Fruit fly (Drosophila melanogaster) whole organism, embryonic: ENCODE results near the gene Shawn.

Experiments used
- Atf6 ChIP-seq: fragments of 200-800 bp; sonication (Bioruptor generic); IDR thresholded peaks from 2 replicates; pipeline ENCODE4 v1.3.6; 2022; ENCODE audit warnings: missing biosample characterization, missing genetic modification characterization
- B-H1 ChIP-seq: fragments of 200-800 bp; sonication (Bioruptor generic); IDR thresholded peaks from 3 replicates; pipeline ENCODE4 v1.3.6; 2022; ENCODE audit warnings: missing biosample characterization, missing genetic modification characterization
- Blimp-1 ChIP-seq: fragments of 200-800 bp; sonication (Bioruptor generic); optimal IDR thresholded peaks from 3 replicates; lab custom pipeline; 2018; ENCODE audit warnings: missing biosample characterization, missing genetic modification characterization, mild to moderate bottlenecking, moderate library complexity, missing genetic modification reagents
- CG10543 ChIP-seq: fragments of 200-800 bp; sonication (Bioruptor generic); optimal IDR thresholded peaks from 3 replicates; lab custom pipeline; 2017; ENCODE audit warnings: missing biosample characterization, mild to moderate bottlenecking, missing genetic modification characterization, moderate library complexity
- CG13287 ChIP-seq: fragments of 200-800 bp; sonication (Bioruptor generic); IDR thresholded peaks from 2 replicates; pipeline ENCODE4 v1.3.6; 2022; ENCODE audit warnings: missing biosample characterization, missing genetic modification characterization; ENCODE audit not compliant: partially characterized antibody
- CG14860 ChIP-seq: fragments of 200-800 bp; sonication (Bioruptor generic); IDR thresholded peaks from 3 replicates; pipeline ENCODE4 v1.3.6; 2022; ENCODE audit warnings: missing biosample characterization, missing genetic modification characterization; ENCODE audit not compliant: partially characterized antibody
- CG1792 ChIP-seq: fragments of 200-800 bp; sonication (Bioruptor generic); optimal IDR thresholded peaks from 2 replicates; lab custom pipeline; 2016; ENCODE audit warnings: missing biosample characterization, missing genetic modification characterization
- CG18476 ChIP-seq: fragments of 200-800 bp; sonication (Bioruptor generic); optimal IDR thresholded peaks from 2 replicates; lab custom pipeline; 2016; ENCODE audit warnings: missing biosample characterization, mild to moderate bottlenecking, missing genetic modification characterization
- CG30020 ChIP-seq: fragments of 200-800 bp; optimal IDR thresholded peaks from 2 replicates; lab custom pipeline; 2019; ENCODE audit warnings: missing biosample characterization, mild to moderate bottlenecking, missing genetic modification characterization, moderate library complexity
- CG31365 ChIP-seq: fragments of 200-800 bp; sonication (Bioruptor generic); optimal IDR thresholded peaks from 2 replicates; lab custom pipeline; 2018; ENCODE audit warnings: missing biosample characterization, mild to moderate bottlenecking, missing genetic modification characterization
- CG32772 ChIP-seq: fragments of 200-800 bp; sonication (Bioruptor generic); IDR thresholded peaks from 2 replicates; pipeline ENCODE4 v1.3.6; 2022; ENCODE audit warnings: missing biosample characterization, missing genetic modification characterization
- CG33213 ChIP-seq: fragments of 200-800 bp; sonication (Bioruptor generic); optimal IDR thresholded peaks from 3 replicates; lab custom pipeline; 2016; ENCODE audit warnings: missing biosample characterization, missing genetic modification characterization
- CG3726 ChIP-seq: fragments of 200-800 bp; sonication (Bioruptor generic); IDR thresholded peaks from 3 replicates; pipeline ENCODE4, ENCODE4 v1.3.6; 2022; ENCODE audit warnings: missing biosample characterization, missing genetic modification characterization
- CG3838 ChIP-seq: fragments of 200-800 bp; sonication (Bioruptor generic); optimal IDR thresholded peaks from 3 replicates; lab custom pipeline; 2016; ENCODE audit warnings: missing biosample characterization, missing genetic modification characterization
- CG6689 ChIP-seq: fragments of 200-800 bp; sonication (Bioruptor generic); IDR thresholded peaks from 2 replicates; pipeline ENCODE4 v1.3.6; 2022; ENCODE audit warnings: missing biosample characterization, missing genetic modification characterization
- CG7839 ChIP-seq: fragments of 200-800 bp; sonication (Bioruptor generic); optimal IDR thresholded peaks from 3 replicates; lab custom pipeline; 2018; ENCODE audit warnings: missing biosample characterization, mild to moderate bottlenecking, missing genetic modification characterization, moderate library complexity
- CG8089 ChIP-seq: fragments of 200-800 bp; sonication (Bioruptor generic); optimal IDR thresholded peaks from 3 replicates; lab custom pipeline; 2016; ENCODE audit warnings: missing biosample characterization, missing genetic modification characterization
- CG8281 ChIP-seq: fragments of 200-800 bp; sonication (Bioruptor generic); optimal IDR thresholded peaks from 2 replicates; lab custom pipeline; 2018; ENCODE audit warnings: missing biosample characterization, mild to moderate bottlenecking, missing genetic modification characterization, moderate library complexity
- CG8944 ChIP-seq: fragments of 200-800 bp; sonication (Bioruptor generic); optimal IDR thresholded peaks from 3 replicates; lab custom pipeline; 2016; ENCODE audit warnings: missing biosample characterization, missing genetic modification characterization
- CG9437 ChIP-seq: fragments of 200-800 bp; sonication (Bioruptor generic); optimal IDR thresholded peaks from 2 replicates; lab custom pipeline; 2018; ENCODE audit warnings: missing biosample characterization, mild to moderate bottlenecking, missing genetic modification characterization
- Chrac-16 ChIP-seq: fragments of 200-800 bp; sonication (Bioruptor generic); optimal IDR thresholded peaks from 3 replicates; lab custom pipeline; 2016; ENCODE audit warnings: missing biosample characterization, missing genetic modification characterization
- CkIIα-i1 ChIP-seq: fragments of 200-800 bp; sonication (Bioruptor generic); IDR thresholded peaks from 2 replicates; pipeline ENCODE4 v1.3.6; 2022; ENCODE audit warnings: missing biosample characterization, missing genetic modification characterization
- CrebB ChIP-seq: fragments of 200-800 bp; sonication (Bioruptor generic); optimal IDR thresholded peaks from 3 replicates; lab custom pipeline; 2018; ENCODE audit warnings: missing biosample characterization, mild to moderate bottlenecking, missing genetic modification characterization
- Hmr ChIP-seq: fragments of 200-800 bp; sonication (Bioruptor generic); optimal IDR thresholded peaks from 3 replicates; lab custom pipeline; 2017; ENCODE audit warnings: mild to moderate bottlenecking, missing biosample characterization, missing genetic modification reagents, missing genetic modification characterization
- Hr78 ChIP-seq, 2 experiments: fragments of 200-800 bp in 1 of 2; fragments of >200 bp in 1 of 2; sonication (Bioruptor generic) in 1 of 2; optimal IDR thresholded peaks; 2 replicates each; lab custom pipeline; 2017 to 2019; ENCODE audit warnings: missing biosample characterization in 2 of 2, missing genetic modification characterization in 2 of 2, mild to moderate bottlenecking in 1 of 2, moderate library complexity in 1 of 2
- Mad ChIP-seq: fragments of 200-800 bp; sonication (Bioruptor generic); optimal IDR thresholded peaks from 2 replicates; lab custom pipeline; 2016; ENCODE audit warnings: missing biosample characterization, missing genetic modification characterization
- Optix ChIP-seq: fragments of 200-800 bp; sonication (Bioruptor generic); IDR thresholded peaks from 3 replicates; pipeline ENCODE4 v1.3.6; 2022; ENCODE audit warnings: missing biosample characterization, missing genetic modification characterization
- Rfx ChIP-seq: fragments of 200-800 bp; sonication (Bioruptor generic); IDR thresholded peaks from 2 replicates; pipeline ENCODE4 v1.3.6; 2022; ENCODE audit warnings: missing biosample characterization, missing genetic modification characterization
- Taf1 ChIP-seq: fragments of 200-800 bp; sonication (Bioruptor generic); IDR thresholded peaks from 2 replicates; pipeline ENCODE4 v1.3.6; 2022; ENCODE audit warnings: missing biosample characterization, missing genetic modification characterization
- crc ChIP-seq: fragments of 200-800 bp; sonication (Bioruptor generic); optimal IDR thresholded peaks from 2 replicates; lab custom pipeline; 2016; ENCODE audit warnings: missing biosample characterization, missing genetic modification characterization
- dan ChIP-seq: fragments of 200-800 bp; sonication (Bioruptor generic); IDR thresholded peaks from 2 replicates; pipeline ENCODE4 v1.3.6; 2022; ENCODE audit warnings: missing biosample characterization, missing genetic modification characterization
- dm ChIP-seq: fragments of 200-800 bp; sonication (Bioruptor generic); optimal IDR thresholded peaks from 3 replicates; lab custom pipeline; 2016; ENCODE audit warnings: missing biosample characterization, missing genetic modification characterization
- dmrt99B ChIP-seq: fragments of 200-800 bp; sonication (Bioruptor generic); optimal IDR thresholded peaks from 2 replicates; lab custom pipeline; 2018; ENCODE audit warnings: missing biosample characterization, mild to moderate bottlenecking, missing genetic modification characterization, moderate library complexity
- ems ChIP-seq: fragments of 200-800 bp; sonication (Bioruptor generic); optimal IDR thresholded peaks from 3 replicates; lab custom pipeline; 2016; ENCODE audit warnings: missing biosample characterization, missing genetic modification characterization
- ewg ChIP-seq: fragments of 200-800 bp; sonication (Bioruptor generic); optimal IDR thresholded peaks from 3 replicates; lab custom pipeline; 2017; ENCODE audit warnings: mild to moderate bottlenecking, missing biosample characterization, missing genetic modification reagents, missing genetic modification characterization
- gce ChIP-seq: fragments of 200-800 bp; sonication (Bioruptor generic); IDR thresholded peaks from 3 replicates; pipeline ENCODE4 v1.3.6; 2022; ENCODE audit warnings: missing biosample characterization, missing genetic modification characterization
- jing ChIP-seq: fragments of 200-800 bp; sonication (Bioruptor generic); optimal IDR thresholded peaks from 2 replicates; lab custom pipeline; 2018; ENCODE audit warnings: missing biosample characterization, mild to moderate bottlenecking, missing genetic modification characterization
- lola ChIP-seq, 3 experiments: fragments of >200 bp in 2 of 3; fragments of 200-800 bp in 1 of 3; sonication (Bioruptor generic) in 1 of 3; optimal IDR thresholded peaks; 2 replicates each; lab custom pipeline; 2017 to 2019; ENCODE audit warnings: missing biosample characterization in 3 of 3, missing genetic modification characterization in 3 of 3, mild to moderate bottlenecking in 1 of 3, moderate library complexity in 1 of 3
- otp ChIP-seq: fragments of 200-800 bp; sonication (Bioruptor generic); IDR thresholded peaks from 3 replicates; pipeline ENCODE4, ENCODE4 v1.3.6; 2022; ENCODE audit warnings: missing biosample characterization, missing genetic modification characterization
- pita ChIP-seq: fragments of 200-800 bp; sonication (Bioruptor generic); optimal IDR thresholded peaks from 2 replicates; lab custom pipeline; 2017; ENCODE audit warnings: missing biosample characterization, mild to moderate bottlenecking, missing genetic modification characterization
- ranshi ChIP-seq: fragments of 200-800 bp; sonication (Bioruptor generic); IDR thresholded peaks from 2 replicates; pipeline ENCODE4 v1.3.6; 2022; ENCODE audit warnings: missing biosample characterization, missing genetic modification characterization
- sim ChIP-seq: fragments of 200-800 bp; sonication (Bioruptor generic); IDR thresholded peaks from 2 replicates; pipeline ENCODE4 v1.3.6; 2022; ENCODE audit warnings: missing biosample characterization, missing genetic modification characterization
- slou ChIP-seq: fragments of 200-800 bp; sonication (Bioruptor generic); optimal IDR thresholded peaks from 3 replicates; lab custom pipeline; 2016; ENCODE audit warnings: missing biosample characterization, missing genetic modification characterization
- sr ChIP-seq: fragments of 200-800 bp; sonication (Bioruptor generic); IDR thresholded peaks from 3 replicates; pipeline ENCODE4 v1.3.6; 2022; ENCODE audit warnings: missing biosample characterization, missing genetic modification characterization
- sug ChIP-seq: fragments of 200-800 bp; optimal IDR thresholded peaks from 2 replicates; lab custom pipeline; 2019; ENCODE audit warnings: missing biosample characterization, mild to moderate bottlenecking, missing genetic modification characterization, moderate library complexity
- tin ChIP-seq: fragments of 200-800 bp; sonication (Bioruptor generic); optimal IDR thresholded peaks from 3 replicates; lab custom pipeline; 2016; ENCODE audit warnings: missing biosample characterization, missing genetic modification characterization
- trem ChIP-seq: fragments of 200-800 bp; optimal IDR thresholded peaks from 3 replicates; lab custom pipeline; 2019; ENCODE audit warnings: missing biosample characterization, mild to moderate bottlenecking, missing genetic modification characterization, moderate library complexity
- trh ChIP-seq: fragments of 200-800 bp; sonication (Bioruptor generic); optimal IDR thresholded peaks from 2 replicates; lab custom pipeline; 2016; ENCODE audit warnings: missing biosample characterization, missing genetic modification characterization
- zf30C ChIP-seq: fragments of 200-800 bp; sonication (Bioruptor generic); optimal IDR thresholded peaks from 3 replicates; lab custom pipeline; 2018; ENCODE audit warnings: missing biosample characterization, mild to moderate bottlenecking, missing genetic modification characterization
- zfh2 ChIP-seq: fragments of 200-800 bp; sonication (Bioruptor generic); optimal IDR thresholded peaks from 2 replicates; lab custom pipeline; 2016; ENCODE audit warnings: missing biosample characterization, missing genetic modification characterization

Gene Shawn

DNA sequence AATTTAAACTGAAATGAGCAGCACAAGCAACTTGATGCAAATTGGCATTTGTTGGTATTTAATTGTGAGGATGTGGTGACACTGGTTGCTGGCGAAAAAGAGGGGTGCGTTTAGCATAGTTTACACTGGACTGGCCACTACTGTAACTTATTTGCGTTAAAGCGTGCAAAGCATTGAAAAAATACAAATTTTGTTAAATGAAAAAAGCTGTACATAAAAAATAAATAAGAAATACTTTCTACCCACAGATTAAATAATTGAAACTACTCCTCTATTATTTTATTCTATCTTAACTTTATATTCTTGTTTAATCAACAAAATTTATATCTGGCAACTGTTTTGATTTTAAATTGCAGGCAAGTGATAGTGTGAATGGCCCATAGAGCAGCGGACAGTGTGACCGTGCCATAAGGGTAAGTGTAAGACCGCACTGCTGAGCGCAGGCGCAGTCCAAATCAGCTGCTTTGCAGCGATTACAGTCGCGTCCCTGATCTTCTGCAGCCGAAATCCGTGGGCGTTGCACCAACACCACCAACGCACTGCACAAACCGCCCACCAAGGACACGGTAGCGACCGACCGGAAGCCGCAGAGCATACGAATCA is 45.5 kb upstream of the Shawn start, which contains the start of the genes Grip84 and car (continued):
- TF ChIP-seq Hmr, result no peak
- peak; percentile 99 for TF ChIP-seq ewg (GFP tag; lab: Kevin White, UChicago)
- peak; percentile 79 for TF ChIP-seq sug
- TF ChIP-seq dmrt99B (tag; lab: Kevin White, UChicago), result no peak
- TF ChIP-seq CG18476 (GFP tag; lab: Kevin White, UChicago), result peak; percentile 55
- TF ChIP-seq Hr78 (GFP tag; optimal IDR thresholded peaks at IDR 0.05; lab: Kevin White, UChicago), result no peak
- TF ChIP-seq Atf6 (GFP tag; lab: Robert Waterston, UW), result peak; percentile 32; the same call in 1 of the 2 replicates
- peak; percentile 57 for TF ChIP-seq zfh2 (GFP tag; lab: Kevin White, UChicago)
- TF ChIP-seq dan (GFP tag; lab: Robert Waterston, UW), result no peak
- TF ChIP-seq Blimp-1, result no peak
- TF ChIP-seq CG3726, result no peak
- TF ChIP-seq CG8944 (GFP tag; lab: Kevin White, UChicago), result peak; percentile 29
- TF ChIP-seq CG13287 (GFP tag; lab: Robert Waterston, UW), result no peak
- TF ChIP-seq ranshi (GFP tag; lab: Robert Waterston, UW), result peak; percentile 46; the same call in 1 of the 2 replicates
- no peak for TF ChIP-seq CG8281 (tag; lab: Kevin White, UChicago)
- TF ChIP-seq gce, result no peak
- no peak for TF ChIP-seq Optix (GFP tag; lab: Robert Waterston, UW)
- peak in 1 of 3 experiments; percentile 76 for TF ChIP-seq lola (GFP tag; optimal IDR thresholded peaks at IDR 0.05; lab: Kevin White, UChicago)
- no peak for TF ChIP-seq CkIIα-i1 (GFP tag; lab: Robert Waterston, UW)
- peak; percentile 45 for TF ChIP-seq crc
- TF ChIP-seq Chrac-16, result peak; percentile 67
- no peak for TF ChIP-seq CG14860 (GFP tag; lab: Robert Waterston, UW)
- TF ChIP-seq trem (tag; lab: Kevin White, UChicago), result peak; percentile 60
- peak; percentile 58 for TF ChIP-seq CG32772 (GFP tag; lab: Robert Waterston, UW)
- TF ChIP-seq sr (GFP tag; lab: Robert Waterston, UW), result peak; percentile 97
- TF ChIP-seq otp (GFP tag; lab: Robert Waterston, UW), result no peak
- TF ChIP-seq CG33213, result no peak
- TF ChIP-seq CG9437 (GFP tag; lab: Kevin White, UChicago), result peak; percentile 56
- TF ChIP-seq CG7839 (tag; lab: Kevin White, UChicago), result no peak
- peak; percentile 11 for TF ChIP-seq CrebB (tag; lab: Kevin White, UChicago)
- peak; percentile 58 for TF ChIP-seq tin (GFP tag; lab: Kevin White, UChicago)
- TF ChIP-seq Taf1 (GFP tag; lab: Robert Waterston, UW), result peak; percentile 44; the same call in 1 of the 2 replicates
- TF ChIP-seq Rfx (GFP tag; lab: Robert Waterston, UW), result peak; percentile 72
- TF ChIP-seq slou, result peak; percentile 50
- no peak for TF ChIP-seq sim (GFP tag; lab: Robert Waterston, UW)
- peak; percentile 48 for TF ChIP-seq dm (GFP tag; lab: Kevin White, UChicago)
- no peak for TF ChIP-seq B-H1 (GFP tag; lab: Robert Waterston, UW)
- no peak for TF ChIP-seq CG8089 (GFP tag; lab: Kevin White, UChicago)
- TF ChIP-seq trh (GFP tag; lab: Kevin White, UChicago), result peak; percentile 31
- TF ChIP-seq CG6689 (GFP tag; lab: Robert Waterston, UW), result peak; percentile 79; the same call in 1 of the 2 replicates
- TF ChIP-seq CG3838, result no peak
- TF ChIP-seq Mad (GFP tag; lab: Kevin White, UChicago), result peak; percentile 38
- TF ChIP-seq CG10543 (GFP tag; lab: Kevin White, UChicago), result no peak
- no peak for TF ChIP-seq CG1792
- TF ChIP-seq ems (GFP tag; lab: Kevin White, UChicago), result no peak
- no peak for TF ChIP-seq jing (GFP tag; lab: Kevin White, UChicago)
- TF ChIP-seq CG30020 (tag; lab: Kevin White, UChicago), result peak; percentile 94
- TF ChIP-seq zf30C (GFP tag; lab: Kevin White, UChicago), result no peak
- TF ChIP-seq pita (GFP tag; lab: Kevin White, UChicago), result no peak
- no peak for TF ChIP-seq CG31365 (tag; lab: Kevin White, UChicago)
